Worm (Caenorhabditis elegans): ENCODE measurements around the gene C16C10.2.

The C16C10.2 gene

ce11 chrIII:4150919-4151318 lies 27.5 kb downstream of the C16C10.2 start:
- TF ChIP-seq peb-1 (tag; optimal IDR thresholded peaks at IDR 0.05), result no peak
- TF ChIP-seq unc-39 (tag; optimal IDR thresholded peaks at IDR 0.05), result no peak
- TF ChIP-seq ceh-16 (tag; optimal IDR thresholded peaks at IDR 0.05), result no peak
- TF ChIP-seq Y55F3AM.14 (GFP tag; optimal IDR thresholded peaks at IDR 0.05), result no peak
- no peak for TF ChIP-seq ceh-82 (tag; optimal IDR thresholded peaks at IDR 0.05)
- TF ChIP-seq crh-2 (tag; optimal IDR thresholded peaks at IDR 0.05), result peak; percentile 74
- no peak for TF ChIP-seq nhr-237 (tag; optimal IDR thresholded peaks at IDR 0.05)
- TF ChIP-seq zag-1 (tag; optimal IDR thresholded peaks at IDR 0.05), result no peak
- TF ChIP-seq fos-1 (tag; optimal IDR thresholded peaks at IDR 0.05), result peak; percentile 68
- TF ChIP-seq lin-13 (GFP tag; optimal IDR thresholded peaks at IDR 0.05), result peak; percentile 61
- no peak for TF ChIP-seq nhr-77 (tag; optimal IDR thresholded peaks at IDR 0.05)
- no peak for TF ChIP-seq aly-2 (tag; optimal IDR thresholded peaks at IDR 0.05)
- peak; percentile 3 for TF ChIP-seq ztf-4 (tag; optimal IDR thresholded peaks at IDR 0.05)
- peak; percentile 73 for TF ChIP-seq sma-9 (GFP tag; optimal IDR thresholded peaks at IDR 0.05)
- TF ChIP-seq sma-9 (tag; optimal IDR thresholded peaks at IDR 0.05), result no peak
- TF ChIP-seq nhr-21 (tag; optimal IDR thresholded peaks at IDR 0.05), result peak; percentile 52
- TF ChIP-seq mab-5 (tag; optimal IDR thresholded peaks at IDR 0.05), result peak; percentile 1
- TF ChIP-seq gmeb-1 (tag; optimal IDR thresholded peaks at IDR 0.05), result peak; percentile 96
- no peak for TF ChIP-seq elt-1 (tag; optimal IDR thresholded peaks at IDR 0.05)
- no peak for TF ChIP-seq nhr-23 (tag; optimal IDR thresholded peaks at IDR 0.05)
- peak; percentile 77 for TF ChIP-seq sma-3 (GFP tag; optimal IDR thresholded peaks at IDR 0.05)
- TF ChIP-seq R02D3.7 (tag; optimal IDR thresholded peaks at IDR 0.05), result no peak
- TF ChIP-seq lin-11 (tag; optimal IDR thresholded peaks at IDR 0.05), result peak; percentile 54
- TF ChIP-seq nhr-10 (tag; optimal IDR thresholded peaks at IDR 0.05), result no peak
- TF ChIP-seq lsy-2 (tag; optimal IDR thresholded peaks at IDR 0.05), result peak; percentile 93 to 99
- no peak for TF ChIP-seq nhr-6 (tag; optimal IDR thresholded peaks at IDR 0.05)
- no peak for TF ChIP-seq ztf-1 (GFP tag; conservative IDR thresholded peaks at IDR 0.05)
- no peak for TF ChIP-seq egl-27 (tag; optimal IDR thresholded peaks at IDR 0.05)
- peak; percentile 40 for TF ChIP-seq F13H6.1 (tag; optimal IDR thresholded peaks at IDR 0.05)
- no peak for TF ChIP-seq dmd-4 (tag; optimal IDR thresholded peaks at IDR 0.05)
- peak; percentile 88 for TF ChIP-seq unc-55 (GFP tag; optimal IDR thresholded peaks at IDR 0.05)
- TF ChIP-seq C34F6.9 (tag; optimal IDR thresholded peaks at IDR 0.05), result peak; percentile 83
- TF ChIP-seq lin-39 (tag; optimal IDR thresholded peaks at IDR 0.05), result no peak
- TF ChIP-seq elt-3 (tag; optimal IDR thresholded peaks at IDR 0.05), result no peak
- peak; percentile 32 for TF ChIP-seq blmp-1 (tag; optimal IDR thresholded peaks at IDR 0.05; ENCODE audit: insufficient read depth)
- TF ChIP-seq mdl-1 (tag; optimal IDR thresholded peaks at IDR 0.05), result peak in 1 of 2 experiments; percentile 4
- no peak for TF ChIP-seq nhr-25 (tag; optimal IDR thresholded peaks at IDR 0.05)
- TF ChIP-seq mbf-1 (tag; optimal IDR thresholded peaks at IDR 0.05), result no peak
- TF ChIP-seq ZK546.5 (tag; optimal IDR thresholded peaks at IDR 0.05), result no peak
- TF ChIP-seq ztf-11 (tag; optimal IDR thresholded peaks at IDR 0.05), result no peak
- peak; percentile 72 for TF ChIP-seq nhr-129 (tag; optimal IDR thresholded peaks at IDR 0.05)
- no peak for TF ChIP-seq sem-4 (tag; optimal IDR thresholded peaks at IDR 0.05)
- peak; percentile 56 for TF ChIP-seq ama-1 (optimal IDR thresholded peaks at IDR 0.05)
- TF ChIP-seq nhr-11 (tag; optimal IDR thresholded peaks at IDR 0.05), result no peak
- TF ChIP-seq alr-1 (tag; optimal IDR thresholded peaks at IDR 0.05), result no peak
- TF ChIP-seq skn-1 (tag; optimal IDR thresholded peaks at IDR 0.05), result no peak
- TF ChIP-seq snpc-4 (tag; optimal IDR thresholded peaks at IDR 0.05), result no peak
- no peak for TF ChIP-seq nhr-12 (tag; optimal IDR thresholded peaks at IDR 0.05)
- no peak for TF ChIP-seq unc-62 (GFP tag; optimal IDR thresholded peaks at IDR 0.05)

All from whole organism, L2 larva.